Worm (Caenorhabditis elegans): ENCODE results near the gene M03C11.6.

DNA sequence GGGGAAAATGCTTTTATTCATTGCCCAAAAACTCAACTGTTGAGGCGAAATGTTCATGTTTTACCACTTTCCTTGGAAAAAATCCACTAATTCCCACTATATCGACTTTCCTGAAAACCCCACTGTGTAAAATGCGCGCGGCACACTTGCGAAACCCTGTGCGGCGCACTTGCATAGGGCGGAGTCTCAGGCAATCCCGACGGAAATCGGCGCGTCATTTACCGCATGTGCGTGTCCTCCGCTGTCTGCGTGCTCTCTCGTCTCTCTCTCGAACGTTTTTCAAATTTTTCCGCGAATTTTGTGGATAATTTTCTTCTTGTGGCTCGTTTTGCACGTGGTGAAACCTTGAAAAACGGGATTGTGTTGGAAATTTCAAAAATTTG is 37.3 kb upstream of the M03C11.6 start, which contains the start of gene atx-2:
- TF ChIP-seq ztf-29 (GFP tag; IDR thresholded peaks at IDR 0.05) (peak; percentile 98), ref-1 (GFP tag; conservative IDR thresholded peaks at IDR 0.05) (peak; percentile 91), med-1 (GFP tag; optimal IDR thresholded peaks at IDR 0.05; ENCODE audit: insufficient read depth) (peak; percentile 99), ztf-23 (GFP tag; IDR thresholded peaks at IDR 0.05) (peak; percentile 98), cog-1 (tag; optimal IDR thresholded peaks at IDR 0.05) (peak; percentile 95), tab-1 (GFP tag; IDR thresholded peaks at IDR 0.05) (peak; percentile 98), klf-2 (GFP tag; conservative IDR thresholded peaks at IDR 0.05) (peak; percentile 99)
